Worm (Caenorhabditis elegans) whole organism, L4 larva: Measurements from ENCODE around the gene glt-5.

Source experiments
- D1046.2 ChIP-seq: fragments of 200-800 bp; sonication (Bioruptor generic); IDR thresholded peaks from 2 replicates; pipeline ENCODE4 v1.3.6; 2022; ENCODE audit warnings: missing genetic modification characterization, missing compliant biosample characterization
- F26F4.8 ChIP-seq: fragments of 200-800 bp; sonication (Bioruptor generic); conservative IDR thresholded peaks from 2 replicates; pipeline ENCODE4 v1.3.6; 2022; ENCODE audit warnings: missing genetic modification characterization, missing compliant biosample characterization
- F37D6.2 ChIP-seq: sonication (generic microtip); optimal IDR thresholded peaks from 2 replicates; lab custom pipeline; 2016; ENCODE audit warnings: mild to moderate bottlenecking, missing genetic modification characterization, missing compliant biosample characterization
- T26A8.4 ChIP-seq: fragments of 200-800 bp; sonication (Bioruptor generic); IDR thresholded peaks from 2 replicates; pipeline ENCODE4 v1.3.6; 2022; ENCODE audit warnings: missing genetic modification characterization, missing compliant biosample characterization
- Y48G9A.11 ChIP-seq: fragments of 200-800 bp; sonication (Bioruptor generic); IDR thresholded peaks from 2 replicates; pipeline ENCODE4 v1.3.6; 2022; ENCODE audit warnings: missing genetic modification reagents, missing genetic modification characterization, missing compliant biosample characterization
- Y75B8A.6 ChIP-seq: fragments of 200-800 bp; sonication (Bioruptor generic); IDR thresholded peaks from 2 replicates; pipeline ENCODE4 v1.3.6; 2022; ENCODE audit warnings: missing genetic modification reagents, missing genetic modification characterization, missing compliant biosample characterization
- aha-1 ChIP-seq: fragments of 150-350 bp; peaks from one replicate; lab custom pipeline; 2014; ENCODE audit warnings: missing biosample characterization, missing genetic modification characterization
- ama-1 ChIP-seq: fragments of 150-350 bp; optimal IDR thresholded peaks from 2 replicates; lab custom pipeline; 2014; ENCODE audit warnings: inconsistent platforms, mixed read lengths
- arid-1 ChIP-seq: fragments of 200-800 bp; sonication (Bioruptor generic); conservative IDR thresholded peaks from 2 replicates; pipeline ENCODE4 v1.3.6; 2022; ENCODE audit warnings: missing genetic modification reagents, missing genetic modification characterization, missing compliant biosample characterization
- ceh-20 ChIP-seq: fragments of 200-800 bp; sonication (Bioruptor generic); IDR thresholded peaks from 2 replicates; pipeline ENCODE4 v1.3.6; 2022; ENCODE audit warnings: missing genetic modification reagents, missing genetic modification characterization, missing compliant biosample characterization
- ceh-44 ChIP-seq: fragments of 200-800 bp; sonication (Bioruptor generic); IDR thresholded peaks from 2 replicates; pipeline ENCODE4 v1.3.6; 2022; ENCODE audit warnings: missing genetic modification reagents, missing genetic modification characterization, missing compliant biosample characterization
- ceh-62 ChIP-seq: sonication (generic microtip); optimal IDR thresholded peaks from 2 replicates; lab custom pipeline; 2017; ENCODE audit warnings: missing biosample characterization, missing genetic modification characterization
- daf-16 ChIP-seq, 3 experiments: sonication (generic microtip); optimal IDR thresholded peaks; 2 replicates each; lab custom pipeline; 2016 to 2017; ENCODE audit warnings: missing genetic modification characterization in 3 of 3, missing genetic modification reagents in 3 of 3, mild to moderate bottlenecking in 2 of 3, missing compliant biosample characterization in 2 of 3, missing biosample characterization in 1 of 3, moderate library complexity in 1 of 3
- dmd-6 ChIP-seq: fragments of 200-800 bp; sonication (Bioruptor generic); IDR thresholded peaks from 2 replicates; pipeline ENCODE4 v1.3.6; 2022; ENCODE audit warnings: missing genetic modification reagents, missing genetic modification characterization, missing compliant biosample characterization
- dmd-9 ChIP-seq: fragments of 200-800 bp; sonication (Bioruptor generic); IDR thresholded peaks from 2 replicates; pipeline ENCODE4 v1.3.6; 2022; ENCODE audit warnings: missing genetic modification reagents, missing genetic modification characterization, missing compliant biosample characterization
- dpl-1 ChIP-seq: fragments of 150-350 bp; optimal IDR thresholded peaks from 2 replicates; lab custom pipeline; 2014; ENCODE audit warnings: missing biosample characterization, missing genetic modification reagents, missing genetic modification characterization
- dve-1 ChIP-seq: sonication (generic microtip); optimal IDR thresholded peaks from 2 replicates; lab custom pipeline; 2017; ENCODE audit warnings: antibody characterized with exemption, mild to moderate bottlenecking, missing genetic modification characterization, missing compliant biosample characterization; ENCODE audit not compliant: insufficient read depth
- egl-43 ChIP-seq: fragments of 200-800 bp; sonication (Bioruptor generic); IDR thresholded peaks from 2 replicates; pipeline ENCODE4 v1.3.6; 2022; ENCODE audit warnings: missing genetic modification reagents, missing genetic modification characterization, missing compliant biosample characterization
- fkh-10 ChIP-seq: fragments of 150-350 bp; optimal IDR thresholded peaks from 2 replicates; lab custom pipeline; 2014; ENCODE audit warnings: missing biosample characterization, missing genetic modification reagents, missing genetic modification characterization
- fos-1 ChIP-seq: fragments of 150-350 bp; optimal IDR thresholded peaks from 2 replicates; lab custom pipeline; 2014; ENCODE audit warnings: missing biosample characterization, missing genetic modification characterization
- gei-8 ChIP-seq: fragments of 200-800 bp; sonication (Bioruptor generic); optimal IDR thresholded peaks from 2 replicates; lab custom pipeline; 2018; ENCODE audit warnings: mild to moderate bottlenecking, missing genetic modification characterization, missing compliant biosample characterization
- hlh-11 ChIP-seq: fragments of 200-800 bp; sonication (Bioruptor generic); optimal IDR thresholded peaks from 2 replicates; lab custom pipeline; 2018; ENCODE audit warnings: mild to moderate bottlenecking, missing genetic modification characterization, missing compliant biosample characterization
- hlh-30 ChIP-seq: sonication (generic microtip); optimal IDR thresholded peaks from 2 replicates; lab custom pipeline; 2017; ENCODE audit warnings: antibody characterized with exemption, mild to moderate bottlenecking, missing genetic modification characterization, missing compliant biosample characterization; ENCODE audit not compliant: insufficient read depth
- hmg-1.1 ChIP-seq: fragments of 200-800 bp; sonication (Bioruptor generic); IDR thresholded peaks from 2 replicates; pipeline ENCODE4 v1.3.6; 2022; ENCODE audit warnings: missing genetic modification reagents, missing genetic modification characterization, missing compliant biosample characterization
- jun-1 ChIP-seq: fragments of 150-350 bp; optimal IDR thresholded peaks from 2 replicates; lab custom pipeline; 2014; ENCODE audit warnings: missing biosample characterization, missing genetic modification reagents, missing genetic modification characterization
- lim-7 ChIP-seq: fragments of 200-800 bp; sonication (Bioruptor generic); IDR thresholded peaks from 2 replicates; pipeline ENCODE4 v1.3.6; 2022; ENCODE audit warnings: missing genetic modification characterization, missing compliant biosample characterization
- lin-29 ChIP-seq: fragments of 200-800 bp; sonication (Bioruptor generic); IDR thresholded peaks from 2 replicates; pipeline ENCODE4 v1.3.6; 2022; ENCODE audit warnings: missing genetic modification reagents, missing genetic modification characterization, missing compliant biosample characterization
- lin-38 ChIP-seq: fragments of 200-800 bp; sonication (Bioruptor generic); IDR thresholded peaks from 2 replicates; pipeline ENCODE4 v1.3.6; 2022; ENCODE audit warnings: missing genetic modification reagents, missing genetic modification characterization, missing compliant biosample characterization
- lir-3 ChIP-seq: sonication (generic microtip); optimal IDR thresholded peaks from 2 replicates; lab custom pipeline; 2016; ENCODE audit warnings: mild to moderate bottlenecking, missing genetic modification characterization, missing compliant biosample characterization
- lsy-2 ChIP-seq, 2 experiments: fragments of 150-350 bp in 1 of 2; sonication (generic microtip) in 1 of 2; optimal IDR thresholded peaks; 2 replicates each; lab custom pipeline; 2014 to 2017; ENCODE audit warnings: missing biosample characterization in 2 of 2, missing genetic modification characterization in 2 of 2
- madf-5 ChIP-seq, 2 experiments: fragments of 200-800 bp; sonication (Bioruptor generic); IDR thresholded peaks; 2 replicates each; pipeline ENCODE4 v1.3.6; 2022; ENCODE audit warnings: missing compliant biosample characterization in 2 of 2, missing genetic modification characterization in 2 of 2
- mep-1 ChIP-seq: fragments of 150-350 bp; sonication (generic microtip); optimal IDR thresholded peaks from 3 replicates; lab custom pipeline; 2014; ENCODE audit warnings: missing biosample characterization, missing genetic modification characterization
- mes-2 ChIP-seq: sonication (generic microtip); optimal IDR thresholded peaks from 2 replicates; lab custom pipeline; 2016; ENCODE audit warnings: missing genotype, mild to moderate bottlenecking, missing genetic modification characterization, missing compliant biosample characterization; ENCODE audit not compliant: poor library complexity, severe bottlenecking
- nhr-237 ChIP-seq: sonication (generic microtip); optimal IDR thresholded peaks from 2 replicates; lab custom pipeline; 2017; ENCODE audit warnings: missing biosample characterization, missing genetic modification characterization
- nhr-25 ChIP-seq: sonication (generic microtip); optimal IDR thresholded peaks from 2 replicates; lab custom pipeline; 2017; ENCODE audit warnings: missing genetic modification characterization, mild to moderate bottlenecking, missing compliant biosample characterization, antibody characterized with exemption, moderate library complexity, borderline replicate concordance; ENCODE audit not compliant: insufficient read depth
- nhr-76 ChIP-seq: fragments of 150-350 bp; optimal IDR thresholded peaks from 2 replicates; lab custom pipeline; 2014; ENCODE audit warnings: missing biosample characterization, missing genetic modification characterization
- pha-4 ChIP-seq, 2 experiments: fragments of 150-350 bp in 1 of 2; fragments of 200-800 bp in 1 of 2; sonication (Bioruptor generic) in 1 of 2; IDR thresholded peaks in 1 of 2; optimal IDR thresholded peaks in 1 of 2; 2 replicates each; pipeline versions ENCODE4 v1.3.6 to Lab custom; 2014 to 2022; ENCODE audit warnings: missing genetic modification characterization in 2 of 2, missing genetic modification reagents in 2 of 2, missing biosample characterization in 1 of 2, missing compliant biosample characterization in 1 of 2
- saeg-2 ChIP-seq: fragments of 200-800 bp; sonication (Bioruptor generic); IDR thresholded peaks from 2 replicates; pipeline ENCODE4 v1.3.6; 2022; ENCODE audit warnings: missing genetic modification reagents, missing genetic modification characterization, missing compliant biosample characterization
- spr-1 ChIP-seq: sonication (generic microtip); optimal IDR thresholded peaks from 2 replicates; lab custom pipeline; 2016; ENCODE audit warnings: mild to moderate bottlenecking, missing genetic modification characterization, missing compliant biosample characterization
- tag-97 ChIP-seq: fragments of 200-800 bp; sonication (Bioruptor generic); IDR thresholded peaks from 2 replicates; pipeline ENCODE4 v1.3.6; 2022; ENCODE audit warnings: missing genetic modification characterization, missing compliant biosample characterization
- tra-1 ChIP-seq: fragments of 200-800 bp; sonication (Bioruptor generic); IDR thresholded peaks from 2 replicates; pipeline ENCODE4 v1.3.6; 2022; ENCODE audit warnings: missing genetic modification reagents, missing genetic modification characterization, missing compliant biosample characterization
- unc-130 ChIP-seq: sonication (generic microtip); optimal IDR thresholded peaks from 2 replicates; lab custom pipeline; 2016; ENCODE audit warnings: missing genetic modification reagents, missing genetic modification characterization, missing compliant biosample characterization
- vab-7 ChIP-seq: fragments of 200-800 bp; sonication (Bioruptor generic); IDR thresholded peaks from 2 replicates; pipeline ENCODE4 v1.3.6; 2022; ENCODE audit warnings: missing genetic modification reagents, missing genetic modification characterization, missing compliant biosample characterization
- zag-1 ChIP-seq: fragments of 150-350 bp; optimal IDR thresholded peaks from 2 replicates; lab custom pipeline; 2014; ENCODE audit warnings: missing biosample characterization, missing genetic modification characterization
- zip-2 ChIP-seq: fragments of 150-350 bp; optimal IDR thresholded peaks from 2 replicates; lab custom pipeline; 2014; ENCODE audit warnings: missing biosample characterization, missing genetic modification characterization

glt-5 gene

DNA sequence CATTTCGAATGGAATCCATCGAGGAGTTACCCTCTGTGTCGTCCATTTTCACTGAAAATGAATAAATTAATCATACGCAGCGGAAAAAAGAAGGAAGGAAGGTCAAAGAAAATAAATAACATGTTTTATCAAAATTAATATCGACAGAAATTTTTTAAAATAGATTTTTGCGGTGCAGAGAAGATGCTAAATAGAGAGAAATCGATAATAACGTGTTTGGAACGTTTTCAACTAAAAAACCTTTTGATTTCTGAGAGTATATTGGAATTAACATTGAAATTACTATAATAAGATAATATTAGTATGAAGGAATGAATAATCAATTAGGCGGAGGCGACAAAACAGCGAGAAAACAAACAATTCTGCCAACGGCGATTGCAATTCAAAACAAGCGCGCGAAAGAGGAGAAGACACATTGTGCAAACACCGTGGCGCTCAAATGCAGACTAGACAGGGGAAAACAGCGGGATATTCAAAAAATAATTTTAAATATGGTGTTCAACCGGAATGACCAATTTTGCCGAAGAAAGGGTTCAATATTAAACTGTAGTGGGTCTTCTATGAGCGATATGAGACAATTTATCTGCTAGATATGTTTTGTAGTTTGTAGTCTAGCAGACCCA, 7.8 kb upstream of the glt-5 start, which contains the start of gene wee-1.3 (continued):
- TF ChIP-seq hlh-11 (tag; lab: Kevin White, UChicago) (peak; percentile 57), aha-1 (tag; lab: Kevin White, UChicago) (peak; percentile 92), fos-1 (tag; lab: Kevin White, UChicago) (no peak), fkh-10 (GFP tag; lab: Kevin White, UChicago) (peak; percentile 30), mes-2 (tag; lab: Kevin White, UChicago) (peak; percentile 86), lsy-2 (tag; optimal IDR thresholded peaks at IDR 0.05; lab: Kevin White, UChicago) (peak; percentile 30 to 94), zip-2 (tag; lab: Kevin White, UChicago) (no peak), ceh-62 (tag; lab: Kevin White, UChicago) (no peak), dmd-6 (GFP tag; lab: Robert Waterston, UW) (peak; percentile 53), saeg-2 (GFP tag; lab: Robert Waterston, UW) (no peak), T26A8.4 (GFP tag; lab: Robert Waterston, UW) (no peak), nhr-25 (peak; percentile 34), ceh-20 (GFP tag; lab: Robert Waterston, UW) (no peak), mep-1 (tag; lab: Kevin White, UChicago) (peak; percentile 71), D1046.2 (GFP tag; lab: Robert Waterston, UW) (no peak), madf-5 (GFP tag; IDR thresholded peaks at IDR 0.05; lab: Robert Waterston, UW) (no peak), dpl-1 (GFP tag; lab: Kevin White, UChicago) (peak; percentile 99), spr-1 (tag; lab: Kevin White, UChicago) (peak; percentile 12), ama-1 (no peak), jun-1 (tag; lab: Kevin White, UChicago) (no peak), dve-1 (peak; percentile 72), hmg-1.1 (peak; percentile 69)
- TF ChIP-seq, all 104 proteins: peak for 31

DNA sequence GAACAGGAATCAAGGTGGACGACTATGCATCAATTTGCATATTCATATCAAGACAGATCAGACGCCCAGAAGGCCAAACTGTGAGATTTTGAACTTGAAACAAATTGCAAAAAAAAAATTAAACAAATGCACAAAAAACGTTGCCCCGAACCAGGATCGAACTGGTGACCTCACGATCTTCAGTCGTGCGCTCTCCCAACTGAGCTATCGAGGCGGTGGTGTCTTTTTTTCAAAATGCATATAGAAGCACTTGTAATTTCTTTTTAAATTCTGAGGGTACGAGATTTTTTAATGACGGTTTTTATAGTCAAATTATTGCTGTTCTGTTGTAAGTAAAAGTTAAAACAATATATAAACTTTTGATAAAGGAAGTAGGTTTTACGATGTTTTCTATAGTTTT, 4.4 kb upstream of the glt-5 start:
- TF ChIP-seq dve-1 = no peak
- no peak for TF ChIP-seq arid-1 (GFP tag; lab: Robert Waterston, UW)
- TF ChIP-seq tag-97 (GFP tag; lab: Robert Waterston, UW) = no peak
- TF ChIP-seq F26F4.8 (GFP tag; lab: Robert Waterston, UW) = no peak
- TF ChIP-seq nhr-76 (tag; lab: Kevin White, UChicago) = no peak
- no peak for TF ChIP-seq nhr-25
- TF ChIP-seq zag-1 = no peak
- TF ChIP-seq F37D6.2 (tag; lab: Kevin White, UChicago) = no peak
- TF ChIP-seq fkh-10 (GFP tag; lab: Kevin White, UChicago) = no peak
- TF ChIP-seq D1046.2 (GFP tag; lab: Robert Waterston, UW) = no peak
- no peak for TF ChIP-seq lir-3
- peak; percentile 32 for TF ChIP-seq mep-1 (tag; lab: Kevin White, UChicago)
- no peak for TF ChIP-seq lin-29 (GFP tag; lab: Robert Waterston, UW)
- no peak for TF ChIP-seq nhr-237 (tag; lab: Kevin White, UChicago)
- TF ChIP-seq Y48G9A.11 = peak; percentile 39; the same call in 1 of the 2 replicates
- peak; percentile 10 for TF ChIP-seq dpl-1 (GFP tag; lab: Kevin White, UChicago)
- TF ChIP-seq Y75B8A.6 = no peak
- TF ChIP-seq hlh-30 (tag; lab: Kevin White, UChicago) = peak; percentile 36
- no peak for TF ChIP-seq tra-1
- no peak for TF ChIP-seq gei-8
- no peak for TF ChIP-seq dmd-9 (GFP tag; lab: Robert Waterston, UW)
- TF ChIP-seq egl-43 (GFP tag; lab: Robert Waterston, UW) = no peak
- TF ChIP-seq dmd-6 (GFP tag; lab: Robert Waterston, UW) = peak; percentile 27; the same call in 1 of the 2 replicates
- peak; percentile 58; the same call in 1 of the 2 replicates for TF ChIP-seq pha-4 (GFP tag; IDR thresholded peaks at IDR 0.05; lab: Robert Waterston, UW)
- TF ChIP-seq pha-4 (tag; optimal IDR thresholded peaks at IDR 0.05; lab: Kevin White, UChicago) = no peak
- peak; percentile 59 for TF ChIP-seq lin-38 (GFP tag; lab: Robert Waterston, UW)
- no peak for TF ChIP-seq madf-5 (GFP tag; IDR thresholded peaks at IDR 0.05; lab: Robert Waterston, UW)
- TF ChIP-seq vab-7 (GFP tag; lab: Robert Waterston, UW) = peak; percentile 75
- no peak for TF ChIP-seq spr-1 (tag; lab: Kevin White, UChicago)
- TF ChIP-seq unc-130 (GFP tag; lab: Kevin White, UChicago) = peak; percentile 0
- peak; percentile 67 for TF ChIP-seq lim-7 (GFP tag; lab: Robert Waterston, UW)
- 0 out of 2 replicates have a peak, but pooled peaks have one; percentile 13 for TF ChIP-seq ceh-44 (GFP tag; lab: Robert Waterston, UW)
- TF ChIP-seq aha-1 (tag; lab: Kevin White, UChicago) = no peak
- TF ChIP-seq daf-16 (GFP tag; optimal IDR thresholded peaks at IDR 0.05; lab: Kevin White, UChicago) = peak in 1 of 2 experiments; percentile 29
- TF ChIP-seq daf-16 (tag; optimal IDR thresholded peaks at IDR 0.05; lab: Kevin White, UChicago) = no peak
